Worm (Caenorhabditis elegans) whole organism, L4 larva: ENCODE measurements around the gene F53A10.2.

ENCODE experiments used
- arid-1 ChIP-seq: fragments of 200-800 bp; sonication (Bioruptor generic); conservative IDR thresholded peaks from 2 replicates; pipeline ENCODE4 v1.3.6; 2022; ENCODE audit warnings: missing genetic modification reagents, missing genetic modification characterization, missing compliant biosample characterization
- dmd-8 ChIP-seq: fragments of 200-800 bp; sonication (Bioruptor generic); IDR thresholded peaks from 2 replicates; pipeline ENCODE4 v1.3.6; 2022; ENCODE audit warnings: missing genetic modification characterization, missing compliant biosample characterization
- jun-1 ChIP-seq: fragments of 150-350 bp; optimal IDR thresholded peaks from 2 replicates; lab custom pipeline; 2014; ENCODE audit warnings: missing biosample characterization, missing genetic modification reagents, missing genetic modification characterization
- nhr-237 ChIP-seq: sonication (generic microtip); optimal IDR thresholded peaks from 2 replicates; lab custom pipeline; 2017; ENCODE audit warnings: missing biosample characterization, missing genetic modification characterization
- nhr-25 ChIP-seq: sonication (generic microtip); optimal IDR thresholded peaks from 2 replicates; lab custom pipeline; 2017; ENCODE audit warnings: missing genetic modification characterization, mild to moderate bottlenecking, missing compliant biosample characterization, antibody characterized with exemption, moderate library complexity, borderline replicate concordance; ENCODE audit not compliant: insufficient read depth
- pqm-1 ChIP-seq: sonication (generic microtip); optimal IDR thresholded peaks from 2 replicates; lab custom pipeline; 2017; ENCODE audit warnings: missing biosample characterization, missing genetic modification characterization
- skn-1 ChIP-seq: fragments of 150-350 bp; optimal IDR thresholded peaks from 2 replicates; lab custom pipeline; 2014; ENCODE audit warnings: missing biosample characterization, missing genetic modification characterization
- zag-1 ChIP-seq: fragments of 150-350 bp; optimal IDR thresholded peaks from 2 replicates; lab custom pipeline; 2014; ENCODE audit warnings: missing biosample characterization, missing genetic modification characterization
- ztf-11 ChIP-seq: fragments of 150-350 bp; optimal IDR thresholded peaks from 2 replicates; lab custom pipeline; 2014; ENCODE audit warnings: missing biosample characterization, missing genetic modification characterization

DNA sequence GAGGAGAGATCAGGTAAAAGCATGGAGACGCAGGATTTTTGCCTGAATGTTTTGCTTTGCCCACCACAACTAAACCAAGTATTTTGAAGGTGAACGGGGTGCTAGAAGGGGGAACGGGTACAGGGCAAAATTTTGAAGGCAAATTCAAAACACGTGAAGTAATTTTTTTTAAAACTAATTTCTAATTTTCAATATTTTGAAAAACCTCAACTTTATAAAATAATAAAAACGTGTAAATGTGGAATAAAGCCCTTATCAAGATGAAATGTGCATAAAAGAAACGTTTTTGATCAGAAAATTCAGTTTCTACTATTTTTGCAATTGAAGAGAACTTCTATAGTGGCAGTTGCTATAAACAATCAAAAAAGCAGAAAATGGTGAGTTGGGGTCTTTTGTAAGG lies 58.5 kb downstream of the F53A10.2 start, which contains the start of gene clec-119:
- no peak for TF ChIP-seq dmd-8 (GFP tag; lab: Robert Waterston, UW)
- TF ChIP-seq pqm-1 (tag; lab: Kevin White, UChicago): no peak
- no peak for TF ChIP-seq jun-1 (tag; lab: Kevin White, UChicago)
- no peak for TF ChIP-seq skn-1 (tag; lab: Kevin White, UChicago)
- TF ChIP-seq nhr-237 (tag; lab: Kevin White, UChicago): no peak
- no peak for TF ChIP-seq arid-1 (GFP tag; lab: Robert Waterston, UW)
- TF ChIP-seq ztf-11 (tag; lab: Kevin White, UChicago): no peak
- no peak for TF ChIP-seq nhr-25 (tag; lab: Kevin White, UChicago)
- TF ChIP-seq zag-1 (tag; lab: Kevin White, UChicago): no peak
